Worm (Caenorhabditis elegans): ENCODE measurements around the gene dbn-1.

ce11 chrIII:13712854-13713293 is 49.0 kb downstream of the dbn-1 start:
- TF ChIP-seq hlh-12 (tag; optimal IDR thresholded peaks at IDR 0.05) (no peak), zfh-2 (GFP tag; conservative IDR thresholded peaks at IDR 0.05) (peak; percentile 91), hlh-26 (GFP tag; conservative IDR thresholded peaks at IDR 0.05) (no peak), lin-35 (GFP tag; optimal IDR thresholded peaks at IDR 0.05) (no peak), nfya-1 (tag; optimal IDR thresholded peaks at IDR 0.05; ENCODE audit: borderline replicate concordance, insufficient read depth) (no peak), T07F8.4 (tag; optimal IDR thresholded peaks at IDR 0.05) (no peak), him-1 (tag; optimal IDR thresholded peaks at IDR 0.05) (no peak), F49E8.2 (tag; optimal IDR thresholded peaks at IDR 0.05; ENCODE audit: insufficient read depth) (no peak)

Data from whole organism, young adult.